Worm (Caenorhabditis elegans): ENCODE measurements around the gene F13C5.3.

ce11 chrX:585598-586217, 13.7 kb downstream of the F13C5.3 start:
- TF ChIP-seq ceh-44 (GFP tag; IDR thresholded peaks at IDR 0.05) = no peak
- no peak for TF ChIP-seq zag-1 (tag; optimal IDR thresholded peaks at IDR 0.05)
- peak in 1 of 2 experiments; percentile 93 for TF ChIP-seq unc-62 (GFP tag; optimal IDR thresholded peaks at IDR 0.05 in 1 of 2)
- no peak for TF ChIP-seq unc-62 (tag; optimal IDR thresholded peaks at IDR 0.05)
- no peak for TF ChIP-seq fkh-10 (GFP tag; optimal IDR thresholded peaks at IDR 0.05)
- no peak for TF ChIP-seq hlh-11 (tag; optimal IDR thresholded peaks at IDR 0.05)
- no peak for TF ChIP-seq tra-1 (GFP tag; IDR thresholded peaks at IDR 0.05)
- TF ChIP-seq nhr-111 (GFP tag; optimal IDR thresholded peaks at IDR 0.05) = no peak

Data from whole organism, L4 larva.